Fruit fly (Drosophila melanogaster): ENCODE measurements around the gene Regnase-1.

Gene Regnase-1

DNA sequence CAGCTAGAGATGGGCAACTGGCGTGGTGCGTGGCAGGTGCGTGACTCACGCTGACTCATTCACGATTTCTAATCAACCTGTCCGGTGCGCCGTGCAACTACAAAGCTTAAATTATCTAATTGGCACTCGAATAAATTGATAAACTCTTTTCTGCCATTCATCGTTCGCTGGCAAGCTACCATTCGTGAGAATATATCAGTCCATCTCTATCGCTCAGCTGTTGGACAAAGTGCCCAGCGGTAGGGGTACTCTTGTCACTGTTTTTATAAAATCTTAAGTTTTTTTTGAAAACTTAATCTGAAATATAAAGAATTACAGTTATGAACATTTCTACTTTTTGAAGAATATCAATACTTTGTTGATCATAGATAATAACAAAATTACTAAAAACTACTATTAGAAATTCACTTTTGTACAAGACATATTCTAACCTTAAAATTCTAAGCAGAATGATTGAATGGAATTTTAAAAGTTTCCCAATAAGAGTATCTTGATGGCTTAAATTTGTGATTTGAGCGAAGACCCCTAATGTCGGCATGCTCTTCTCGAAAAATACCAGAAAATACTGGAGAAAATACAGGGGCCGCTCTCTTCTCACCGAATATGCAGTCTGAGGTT lies 14.6 kb downstream of the Regnase-1 start, which contains the start of the genes PIG-L and psidin (continued):
- TF ChIP-seq danr (GFP tag; IDR thresholded peaks at IDR 0.05) (no peak; the same call in 1 of the 2 replicates), CG18476 (GFP tag; optimal IDR thresholded peaks at IDR 0.05) (peak; percentile 24), h (optimal IDR thresholded peaks at IDR 0.05) (no peak), Ravus (GFP tag; IDR thresholded peaks at IDR 0.05) (peak; percentile 11; the same call in 1 of the 2 replicates), CG4707 (GFP tag; optimal IDR thresholded peaks at IDR 0.05) (no peak), CG18619 (GFP tag; optimal IDR thresholded peaks at IDR 0.05) (peak; percentile 86), Elba2 (GFP tag; optimal IDR thresholded peaks at IDR 0.05) (peak; percentile 88), inv (GFP tag; IDR thresholded peaks at IDR 0.05; ENCODE audit: partially characterized antibody) (peak; percentile 87), yki (optimal IDR thresholded peaks at IDR 0.05) (no peak), Hey (tag; optimal IDR thresholded peaks at IDR 0.05) (no peak), CG1602 (GFP tag; optimal IDR thresholded peaks at IDR 0.05) (peak; percentile 86), CG16813 (GFP tag; IDR thresholded peaks at IDR 0.05; ENCODE audit: partially characterized antibody) (peak; percentile 97), Adf1 (GFP tag; IDR thresholded peaks at IDR 0.05) (peak; percentile 47; the same call in 1 of the 2 replicates), Lim3 (GFP tag; IDR thresholded peaks at IDR 0.05) (no peak), Poxn (GFP tag; IDR thresholded peaks at IDR 0.05) (no peak), TFAM (GFP tag; optimal IDR thresholded peaks at IDR 0.05) (no peak), dmrt99B (tag; optimal IDR thresholded peaks at IDR 0.05) (no peak), ken (GFP tag; IDR thresholded peaks at IDR 0.05) (peak; percentile 77), CG12769 (tag; optimal IDR thresholded peaks at IDR 0.05) (no peak), Dfd (GFP tag; optimal IDR thresholded peaks at IDR 0.05) (no peak), NC2β (GFP tag; optimal IDR thresholded peaks at IDR 0.05) (peak; percentile 80), CG10267 (tag; optimal IDR thresholded peaks at IDR 0.05) (peak; percentile 63), gce (GFP tag; IDR thresholded peaks at IDR 0.05) (peak; percentile 16; the same call in 1 of the 3 replicates), corto (GFP tag; optimal IDR thresholded peaks at IDR 0.05) (no peak), Vsx1 (GFP tag; optimal IDR thresholded peaks at IDR 0.05) (peak; percentile 69), CG17328 (GFP tag; IDR thresholded peaks at IDR 0.05) (peak; percentile 49), dpn (GFP tag; optimal IDR thresholded peaks at IDR 0.05) (peak; percentile 81 to 85), p53 (GFP tag; optimal IDR thresholded peaks at IDR 0.05) (peak; percentile 12), D (optimal IDR thresholded peaks at IDR 0.05) (no peak), D (GFP tag; optimal IDR thresholded peaks at IDR 0.05) (peak; percentile 60), Ada2b (GFP tag; IDR thresholded peaks at IDR 0.05) (peak; percentile 53), CG17612 (GFP tag; IDR thresholded peaks at IDR 0.05) (no peak), bigmax (GFP tag; optimal IDR thresholded peaks at IDR 0.05) (peak; percentile 2), zfh1 (GFP tag; IDR thresholded peaks at IDR 0.05) (peak; percentile 68; the same call in 2 of the 3 replicates), CG10209 (GFP tag; optimal IDR thresholded peaks at IDR 0.05) (peak; percentile 87), CG12236 (GFP tag; optimal IDR thresholded peaks at IDR 0.05) (peak; percentile 58), CG1024 (GFP tag; IDR thresholded peaks at IDR 0.05) (peak; percentile 29; the same call in 1 of the 2 replicates), CG11560 (tag; IDR thresholded peaks at IDR 0.05) (peak; percentile 79), CG9797 (GFP tag; optimal IDR thresholded peaks at IDR 0.05) (peak; percentile 26), ap (GFP tag; IDR thresholded peaks at IDR 0.05) (no peak), Sin3A (optimal IDR thresholded peaks at IDR 0.05) (peak; percentile 78), Doc3 (GFP tag; IDR thresholded peaks at IDR 0.05; ENCODE audit: partially characterized antibody) (peak; percentile 97), HmgZ (tag; optimal IDR thresholded peaks at IDR 0.05) (peak; percentile 54), CG7556 (GFP tag; optimal IDR thresholded peaks at IDR 0.05) (peak; percentile 86), fu2 (GFP tag; optimal IDR thresholded peaks at IDR 0.05) (peak; percentile 84), CG30431 (GFP tag; optimal IDR thresholded peaks at IDR 0.05) (peak; percentile 54), Deaf1 (tag; optimal IDR thresholded peaks at IDR 0.05) (no peak), CG6689 (GFP tag; IDR thresholded peaks at IDR 0.05) (peak; percentile 79), CG12659 (GFP tag; optimal IDR thresholded peaks at IDR 0.05) (peak; percentile 90), kni (GFP tag; optimal IDR thresholded peaks at IDR 0.05) (no peak), Drgx (GFP tag; IDR thresholded peaks at IDR 0.05) (peak; percentile 41), row (GFP tag; IDR thresholded peaks at IDR 0.05) (peak; percentile 94)
